In genomic region chr3L:15234233-15234778, dm6 we compare ENCODE assay signal across 1 fruit fly cellular context.
TF ChIP-seq lines count a peak whose summit lies in the region.

No protein-coding gene starts in this region.

TF ChIP-seq in whole organism, embryonic, 481 proteins besides CTCF, POLR2A, EP300 and RAD21 (continued from another document and continues in another):
- peak in 1 of 2 experiments; percentile 31 for TF ChIP-seq bsh (GFP tag; optimal IDR thresholded peaks at IDR 0.05; lab: Kevin White, UChicago)
- TF ChIP-seq CG11456 (GFP tag; IDR thresholded peaks at IDR 0.05; lab: Robert Waterston, UW): peak; percentile 37; the same call in 2 of the 3 replicates
- TF ChIP-seq slbo (GFP tag; IDR thresholded peaks at IDR 0.05; lab: Robert Waterston, UW): peak; percentile 84
- TF ChIP-seq Sox102F (GFP tag; optimal IDR thresholded peaks at IDR 0.05; lab: Kevin White, UChicago): no peak
- TF ChIP-seq CG13775 (GFP tag; optimal IDR thresholded peaks at IDR 0.05; lab: Kevin White, UChicago): no peak
- no peak for TF ChIP-seq CG10462 (GFP tag; optimal IDR thresholded peaks at IDR 0.05; lab: Kevin White, UChicago)
- 0 out of 2 replicates have a peak, but pooled peaks have one; percentile 10 for TF ChIP-seq ham (GFP tag; IDR thresholded peaks at IDR 0.05; lab: Robert Waterston, UW)
- TF ChIP-seq NFAT (GFP tag; IDR thresholded peaks at IDR 0.05; lab: Robert Waterston, UW): peak; percentile 72
- TF ChIP-seq CG12071 (GFP tag; optimal IDR thresholded peaks at IDR 0.05; lab: Kevin White, UChicago): peak; percentile 35
- no peak for TF ChIP-seq bowl (GFP tag; IDR thresholded peaks at IDR 0.05; lab: Robert Waterston, UW)
- no peak for TF ChIP-seq corto (GFP tag; optimal IDR thresholded peaks at IDR 0.05; lab: Kevin White, UChicago)
- peak; percentile 99 for TF ChIP-seq CG4707 (GFP tag; optimal IDR thresholded peaks at IDR 0.05; lab: Kevin White, UChicago)
- no peak; the same call in 2 of the 3 replicates for TF ChIP-seq HLH4C (GFP tag; IDR thresholded peaks at IDR 0.05; lab: Robert Waterston, UW; ENCODE audit: partially characterized antibody)
- TF ChIP-seq rib (GFP tag; IDR thresholded peaks at IDR 0.05; lab: Robert Waterston, UW): no peak
- TF ChIP-seq cad (GFP tag; optimal IDR thresholded peaks at IDR 0.05; lab: Kevin White, UChicago): no peak
- TF ChIP-seq Stat92E (GFP tag; optimal IDR thresholded peaks at IDR 0.05; lab: Kevin White, UChicago): no peak
- TF ChIP-seq gro (GFP tag; optimal IDR thresholded peaks at IDR 0.05; lab: Kevin White, UChicago): no peak
- no peak for TF ChIP-seq CG11085 (GFP tag; IDR thresholded peaks at IDR 0.05; lab: Robert Waterston, UW)
- TF ChIP-seq slp2 (GFP tag; optimal IDR thresholded peaks at IDR 0.05; lab: Kevin White, UChicago): no peak
- no peak for TF ChIP-seq salm (tag; optimal IDR thresholded peaks at IDR 0.05; lab: Kevin White, UChicago)
- no peak for TF ChIP-seq YL-1 (GFP tag; optimal IDR thresholded peaks at IDR 0.05; lab: Kevin White, UChicago)
- TF ChIP-seq CG14050 (GFP tag; IDR thresholded peaks at IDR 0.05; lab: Robert Waterston, UW): peak; percentile 17; the same call in 1 of the 3 replicates
- TF ChIP-seq pita (GFP tag; optimal IDR thresholded peaks at IDR 0.05; lab: Kevin White, UChicago): no peak
- peak; percentile 27 for TF ChIP-seq grau (tag; optimal IDR thresholded peaks at IDR 0.05; lab: Kevin White, UChicago)
- TF ChIP-seq Pdp1 (GFP tag; optimal IDR thresholded peaks at IDR 0.05; lab: Kevin White, UChicago): no peak
- TF ChIP-seq HLH3B (GFP tag; IDR thresholded peaks at IDR 0.05; lab: Robert Waterston, UW): peak; percentile 51; the same call in 1 of the 2 replicates
- peak; percentile 79 for TF ChIP-seq aop (GFP tag; IDR thresholded peaks at IDR 0.05; lab: Robert Waterston, UW)
- no peak for TF ChIP-seq CG6175 (GFP tag; IDR thresholded peaks at IDR 0.05; lab: Robert Waterston, UW)
- peak; percentile 52 for TF ChIP-seq twi (tag; optimal IDR thresholded peaks at IDR 0.05; lab: Kevin White, UChicago)
- TF ChIP-seq Hmr (GFP tag; optimal IDR thresholded peaks at IDR 0.05; lab: Kevin White, UChicago): peak; percentile 4
- no peak for TF ChIP-seq hb (GFP tag; IDR thresholded peaks at IDR 0.05; lab: Robert Waterston, UW; ENCODE audit: partially characterized antibody)
- TF ChIP-seq CG30431 (GFP tag; optimal IDR thresholded peaks at IDR 0.05; lab: Kevin White, UChicago): peak; percentile 32
- peak; percentile 4 for TF ChIP-seq lbe (GFP tag; optimal IDR thresholded peaks at IDR 0.05; lab: Kevin White, UChicago)
- TF ChIP-seq CG4617 (GFP tag; optimal IDR thresholded peaks at IDR 0.05; lab: Kevin White, UChicago; ENCODE audit: borderline replicate concordance): no peak
- TF ChIP-seq CG15514 (GFP tag; optimal IDR thresholded peaks at IDR 0.05; lab: Kevin White, UChicago): no peak
- TF ChIP-seq schlank (tag; optimal IDR thresholded peaks at IDR 0.05; lab: Kevin White, UChicago): no peak
- TF ChIP-seq Deaf1 (tag; optimal IDR thresholded peaks at IDR 0.05; lab: Kevin White, UChicago): peak; percentile 84
- TF ChIP-seq Sox100B (GFP tag; optimal IDR thresholded peaks at IDR 0.05; lab: Kevin White, UChicago): no peak
- TF ChIP-seq ac (GFP tag; optimal IDR thresholded peaks at IDR 0.05; lab: Kevin White, UChicago): no peak
- TF ChIP-seq CG17359 (tag; optimal IDR thresholded peaks at IDR 0.05; lab: Kevin White, UChicago): no peak
- TF ChIP-seq CG17385 (GFP tag; optimal IDR thresholded peaks at IDR 0.05; lab: Kevin White, UChicago): no peak
- no peak for TF ChIP-seq CG4328 (GFP tag; optimal IDR thresholded peaks at IDR 0.05; lab: Kevin White, UChicago)
- peak in 1 of 2 experiments; percentile 15 for TF ChIP-seq chif (GFP tag; optimal IDR thresholded peaks at IDR 0.05; lab: Kevin White, UChicago)
- TF ChIP-seq btn (GFP tag; optimal IDR thresholded peaks at IDR 0.05; lab: Kevin White, UChicago): no peak
- TF ChIP-seq fu2 (GFP tag; optimal IDR thresholded peaks at IDR 0.05; lab: Kevin White, UChicago): peak; percentile 5
- no peak for TF ChIP-seq Adf1 (GFP tag; IDR thresholded peaks at IDR 0.05; lab: Robert Waterston, UW)
- no peak for TF ChIP-seq Sry-β (GFP tag; optimal IDR thresholded peaks at IDR 0.05; lab: Kevin White, UChicago)
- TF ChIP-seq CG31365 (tag; optimal IDR thresholded peaks at IDR 0.05; lab: Kevin White, UChicago): no peak
- TF ChIP-seq bbx (GFP tag; IDR thresholded peaks at IDR 0.05; lab: Robert Waterston, UW; ENCODE audit: partially characterized antibody): peak; percentile 56
- 0 out of 2 replicates have a peak, but pooled peaks have one; percentile 18 for TF ChIP-seq peb (GFP tag; IDR thresholded peaks at IDR 0.05; lab: Robert Waterston, UW)
- TF ChIP-seq Dp (GFP tag; optimal IDR thresholded peaks at IDR 0.05; lab: Kevin White, UChicago): no peak
- TF ChIP-seq cas (GFP tag; IDR thresholded peaks at IDR 0.05; lab: Robert Waterston, UW): no peak
- no peak for TF ChIP-seq odd (GFP tag; optimal IDR thresholded peaks at IDR 0.05; lab: Kevin White, UChicago)
- TF ChIP-seq CG6854 (GFP tag; optimal IDR thresholded peaks at IDR 0.05; lab: Kevin White, UChicago): no peak
- no peak for TF ChIP-seq CkIIα-i1 (GFP tag; IDR thresholded peaks at IDR 0.05; lab: Robert Waterston, UW)
- TF ChIP-seq CG14441 (GFP tag; IDR thresholded peaks at IDR 0.05; lab: Robert Waterston, UW): peak; percentile 58
- TF ChIP-seq CG10431 (GFP tag; optimal IDR thresholded peaks at IDR 0.05; lab: Kevin White, UChicago): no peak
- peak; percentile 80 for TF ChIP-seq CG9932 (GFP tag; IDR thresholded peaks at IDR 0.05; lab: Robert Waterston, UW)
- no peak for TF ChIP-seq grn (GFP tag; optimal IDR thresholded peaks at IDR 0.05; lab: Kevin White, UChicago)
- TF ChIP-seq CG42726 (GFP tag; IDR thresholded peaks at IDR 0.05; lab: Robert Waterston, UW; ENCODE audit: partially characterized antibody): no peak
- no peak for TF ChIP-seq ATbp (GFP tag; optimal IDR thresholded peaks at IDR 0.05; lab: Kevin White, UChicago)
- TF ChIP-seq Fer2 (tag; optimal IDR thresholded peaks at IDR 0.05; lab: Kevin White, UChicago): no peak
- TF ChIP-seq CG17361 (GFP tag; IDR thresholded peaks at IDR 0.05; lab: Robert Waterston, UW): no peak
- peak in 1 of 2 experiments; percentile 75 for TF ChIP-seq insv (GFP tag; optimal IDR thresholded peaks at IDR 0.05; lab: Kevin White, UChicago)
- TF ChIP-seq org-1 (GFP tag; optimal IDR thresholded peaks at IDR 0.05; lab: Kevin White, UChicago): no peak
- no peak for TF ChIP-seq CG1647 (GFP tag; optimal IDR thresholded peaks at IDR 0.05; lab: Kevin White, UChicago)
- no peak for TF ChIP-seq sr (GFP tag; IDR thresholded peaks at IDR 0.05; lab: Robert Waterston, UW)
- TF ChIP-seq CG1529 (GFP tag; optimal IDR thresholded peaks at IDR 0.05; lab: Kevin White, UChicago): no peak
- TF ChIP-seq dm (GFP tag; optimal IDR thresholded peaks at IDR 0.05; lab: Kevin White, UChicago): no peak
- no peak for TF ChIP-seq CG15073 (GFP tag; optimal IDR thresholded peaks at IDR 0.05; lab: Kevin White, UChicago)
- no peak for TF ChIP-seq pfk (GFP tag; optimal IDR thresholded peaks at IDR 0.05; lab: Kevin White, UChicago)
- TF ChIP-seq usp (GFP tag; optimal IDR thresholded peaks at IDR 0.05; lab: Kevin White, UChicago): no peak
- TF ChIP-seq Neu2 (GFP tag; optimal IDR thresholded peaks at IDR 0.05; lab: Kevin White, UChicago; ENCODE audit: borderline replicate concordance): no peak
- TF ChIP-seq CG10565 (GFP tag; optimal IDR thresholded peaks at IDR 0.05; lab: Kevin White, UChicago): no peak
- no peak for TF ChIP-seq CG8924 (tag; optimal IDR thresholded peaks at IDR 0.05; lab: Kevin White, UChicago)
- TF ChIP-seq CG10979 (tag; optimal IDR thresholded peaks at IDR 0.05; lab: Kevin White, UChicago): peak; percentile 8
- peak; percentile 16 for TF ChIP-seq CoRest (tag; optimal IDR thresholded peaks at IDR 0.05; lab: Kevin White, UChicago)
- no peak for TF ChIP-seq B-H2 (GFP tag; optimal IDR thresholded peaks at IDR 0.05; lab: Kevin White, UChicago)
- TF ChIP-seq NC2α (GFP tag; optimal IDR thresholded peaks at IDR 0.05; lab: Kevin White, UChicago): no peak
- TF ChIP-seq CG16815 (GFP tag; optimal IDR thresholded peaks at IDR 0.05; lab: Kevin White, UChicago): no peak
- no peak for TF ChIP-seq NfI (GFP tag; optimal IDR thresholded peaks at IDR 0.05; lab: Kevin White, UChicago)
- 0 out of 2 replicates have a peak, but pooled peaks have one; percentile 31 for TF ChIP-seq hbn (GFP tag; IDR thresholded peaks at IDR 0.05; lab: Robert Waterston, UW; ENCODE audit: partially characterized antibody)
- no peak for TF ChIP-seq CG11398 (GFP tag; optimal IDR thresholded peaks at IDR 0.05; lab: Kevin White, UChicago)
- TF ChIP-seq Kr (GFP tag; optimal IDR thresholded peaks at IDR 0.05; lab: Kevin White, UChicago): no peak
- no peak for TF ChIP-seq fd3F (GFP tag; optimal IDR thresholded peaks at IDR 0.05; lab: Kevin White, UChicago)
- TF ChIP-seq CG9215 (GFP tag; IDR thresholded peaks at IDR 0.05; lab: Robert Waterston, UW): peak; percentile 30; the same call in 1 of the 2 replicates
- TF ChIP-seq D19A (tag; optimal IDR thresholded peaks at IDR 0.05; lab: Kevin White, UChicago): no peak
- no peak for TF ChIP-seq Hr51 (GFP tag; optimal IDR thresholded peaks at IDR 0.05; lab: Kevin White, UChicago)
- TF ChIP-seq MTF-1 (GFP tag; optimal IDR thresholded peaks at IDR 0.05; lab: Kevin White, UChicago; ENCODE audit: borderline replicate concordance): peak; percentile 38
- TF ChIP-seq scrt (GFP tag; optimal IDR thresholded peaks at IDR 0.05; lab: Kevin White, UChicago): no peak
- no peak for TF ChIP-seq BtbVII (GFP tag; optimal IDR thresholded peaks at IDR 0.05; lab: Kevin White, UChicago)
- no peak for TF ChIP-seq Dbx (GFP tag; IDR thresholded peaks at IDR 0.05; lab: Robert Waterston, UW)
- TF ChIP-seq yki (optimal IDR thresholded peaks at IDR 0.05; lab: Kevin White, UChicago): no peak
- TF ChIP-seq tin (GFP tag; optimal IDR thresholded peaks at IDR 0.05; lab: Kevin White, UChicago): peak; percentile 40
- peak; percentile 43; the same call in 1 of the 3 replicates for TF ChIP-seq CG34224 (GFP tag; IDR thresholded peaks at IDR 0.05; lab: Robert Waterston, UW; ENCODE audit: partially characterized antibody)
- no peak for TF ChIP-seq Vsx1 (GFP tag; optimal IDR thresholded peaks at IDR 0.05; lab: Kevin White, UChicago)
- TF ChIP-seq CG18262 (tag; optimal IDR thresholded peaks at IDR 0.05; lab: Kevin White, UChicago): no peak
- TF ChIP-seq nau (GFP tag; optimal IDR thresholded peaks at IDR 0.05; lab: Kevin White, UChicago): no peak
- no peak for TF ChIP-seq CG5953 (GFP tag; IDR thresholded peaks at IDR 0.05; lab: Robert Waterston, UW)
- TF ChIP-seq GATAe (GFP tag; conservative IDR thresholded peaks at IDR 0.05; lab: Robert Waterston, UW): no peak
- peak; percentile 33; the same call in 1 of the 2 replicates for TF ChIP-seq CG13287 (GFP tag; IDR thresholded peaks at IDR 0.05; lab: Robert Waterston, UW; ENCODE audit: partially characterized antibody)
- TF ChIP-seq CG15479 (GFP tag; optimal IDR thresholded peaks at IDR 0.05; lab: Kevin White, UChicago): peak; percentile 50
- TF ChIP-seq CG7928 (GFP tag; optimal IDR thresholded peaks at IDR 0.05; lab: Kevin White, UChicago): no peak
- TF ChIP-seq fd64A (GFP tag; optimal IDR thresholded peaks at IDR 0.05; lab: Kevin White, UChicago): no peak
- no peak for TF ChIP-seq CG7987 (GFP tag; optimal IDR thresholded peaks at IDR 0.05; lab: Kevin White, UChicago)
- no peak for TF ChIP-seq Elba2 (GFP tag; optimal IDR thresholded peaks at IDR 0.05; lab: Kevin White, UChicago)
- no peak for TF ChIP-seq gsb-n (tag; optimal IDR thresholded peaks at IDR 0.05; lab: Kevin White, UChicago)
- no peak for TF ChIP-seq CG10209 (GFP tag; optimal IDR thresholded peaks at IDR 0.05; lab: Kevin White, UChicago)
- TF ChIP-seq Scr (GFP tag; IDR thresholded peaks at IDR 0.05; lab: Robert Waterston, UW; ENCODE audit: partially characterized antibody): no peak
- TF ChIP-seq bcd (GFP tag; optimal IDR thresholded peaks at IDR 0.05; lab: Kevin White, UChicago): peak; percentile 44
- no peak for TF ChIP-seq Hr39 (optimal IDR thresholded peaks at IDR 0.05; lab: Kevin White, UChicago)
- TF ChIP-seq Awh (GFP tag; IDR thresholded peaks at IDR 0.05; lab: Robert Waterston, UW): 0 out of 2 replicates have a peak, but pooled peaks have one; percentile 24
- TF ChIP-seq bab2 (GFP tag; optimal IDR thresholded peaks at IDR 0.05; lab: Kevin White, UChicago): no peak
- TF ChIP-seq CG8944 (GFP tag; optimal IDR thresholded peaks at IDR 0.05; lab: Kevin White, UChicago): peak; percentile 1
- peak; percentile 62; the same call in 1 of the 2 replicates for TF ChIP-seq Ptx1 (GFP tag; IDR thresholded peaks at IDR 0.05; lab: Robert Waterston, UW)
- TF ChIP-seq CG2678 (tag; optimal IDR thresholded peaks at IDR 0.05; lab: Kevin White, UChicago): peak; percentile 37
- TF ChIP-seq CG6791 (GFP tag; IDR thresholded peaks at IDR 0.05; lab: Robert Waterston, UW; ENCODE audit: partially characterized antibody): no peak; the same call in 2 of the 3 replicates
- TF ChIP-seq pum (GFP tag; optimal IDR thresholded peaks at IDR 0.05; lab: Kevin White, UChicago): no peak
- peak; percentile 9 for TF ChIP-seq Jarid2 (GFP tag; optimal IDR thresholded peaks at IDR 0.05; lab: Kevin White, UChicago)
- no peak for TF ChIP-seq ERR (GFP tag; optimal IDR thresholded peaks at IDR 0.05; lab: Kevin White, UChicago)
- TF ChIP-seq CG1792 (GFP tag; optimal IDR thresholded peaks at IDR 0.05; lab: Kevin White, UChicago): peak; percentile 6
- no peak for TF ChIP-seq fru (optimal IDR thresholded peaks at IDR 0.05; lab: Kevin White, UChicago)
- TF ChIP-seq crol (GFP tag; IDR thresholded peaks at IDR 0.05; lab: Robert Waterston, UW): peak; percentile 96
- TF ChIP-seq exex (tag; optimal IDR thresholded peaks at IDR 0.05; lab: Kevin White, UChicago): no peak
- peak; percentile 36 for TF ChIP-seq her (GFP tag; optimal IDR thresholded peaks at IDR 0.05; lab: Kevin White, UChicago)
- TF ChIP-seq mld (GFP tag; IDR thresholded peaks at IDR 0.05; lab: Robert Waterston, UW; ENCODE audit: partially characterized antibody): no peak
- TF ChIP-seq Dll (GFP tag; IDR thresholded peaks at IDR 0.05; lab: Robert Waterston, UW; ENCODE audit: partially characterized antibody): 0 out of 4 replicates have a peak, but pooled peaks have one; percentile 43
- no peak for TF ChIP-seq h (optimal IDR thresholded peaks at IDR 0.05; lab: Kevin White, UChicago)
- TF ChIP-seq ro (GFP tag; IDR thresholded peaks at IDR 0.05; lab: Robert Waterston, UW): no peak
- peak; percentile 32 for TF ChIP-seq CG1603 (tag; optimal IDR thresholded peaks at IDR 0.05; lab: Kevin White, UChicago)
- TF ChIP-seq Dfd (GFP tag; optimal IDR thresholded peaks at IDR 0.05; lab: Kevin White, UChicago): no peak
- no peak for TF ChIP-seq ttk (GFP tag; IDR thresholded peaks at IDR 0.05; lab: Robert Waterston, UW)
